Worm (Caenorhabditis elegans): Measurements from ENCODE around the gene C56G2.5.

DNA sequence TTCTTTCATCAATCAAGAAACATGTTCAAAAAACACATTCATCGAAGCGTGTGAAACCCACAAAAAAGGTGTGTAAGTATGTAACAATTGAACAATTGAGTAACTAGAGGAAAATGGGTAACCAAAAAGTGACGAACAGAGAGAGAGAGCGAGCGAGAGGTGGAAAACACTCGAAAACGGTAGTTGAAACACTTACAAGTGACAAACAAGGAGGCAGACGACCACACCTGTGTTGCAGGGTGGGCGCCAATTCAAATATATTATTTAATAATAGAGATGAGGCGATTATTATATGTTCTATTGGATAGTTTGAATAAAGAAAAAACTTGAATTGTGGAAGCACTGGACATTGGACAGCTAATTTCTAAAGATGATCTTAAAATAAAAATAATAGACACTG is 34.7 kb downstream of the C56G2.5 start:
- TF ChIP-seq nhr-11 (tag; optimal IDR thresholded peaks at IDR 0.05) (no peak), elt-3 (tag; optimal IDR thresholded peaks at IDR 0.05) (no peak), nhr-25 (tag; optimal IDR thresholded peaks at IDR 0.05) (no peak), R02D3.7 (tag; optimal IDR thresholded peaks at IDR 0.05) (no peak), lin-11 (tag; optimal IDR thresholded peaks at IDR 0.05) (no peak), elt-1 (tag; optimal IDR thresholded peaks at IDR 0.05) (no peak), nhr-6 (tag; optimal IDR thresholded peaks at IDR 0.05) (no peak), egl-27 (tag; optimal IDR thresholded peaks at IDR 0.05) (no peak), snpc-4 (tag; optimal IDR thresholded peaks at IDR 0.05) (no peak), unc-62 (GFP tag; optimal IDR thresholded peaks at IDR 0.05) (no peak)

Measured in whole organism, L2 larva.